Fruit fly (Drosophila melanogaster) whole organism, embryonic: ENCODE measurements around the gene PXo.

Experiments
- B-H2 ChIP-seq: fragments of 200-800 bp; sonication (Bioruptor generic); optimal IDR thresholded peaks from 2 replicates; lab custom pipeline; 2018; ENCODE audit warnings: missing biosample characterization, mild to moderate bottlenecking, missing genetic modification characterization
- Bdp1 ChIP-seq: fragments of 200-800 bp; sonication (Bioruptor generic); optimal IDR thresholded peaks from 3 replicates; lab custom pipeline; 2016; ENCODE audit warnings: missing biosample characterization, missing genetic modification characterization
- Blimp-1 ChIP-seq: fragments of 200-800 bp; sonication (Bioruptor generic); optimal IDR thresholded peaks from 3 replicates; lab custom pipeline; 2018; ENCODE audit warnings: missing biosample characterization, missing genetic modification characterization, mild to moderate bottlenecking, moderate library complexity, missing genetic modification reagents
- CG10431 ChIP-seq: fragments of 200-800 bp; sonication (Bioruptor generic); optimal IDR thresholded peaks from 3 replicates; lab custom pipeline; 2018; ENCODE audit warnings: missing biosample characterization, mild to moderate bottlenecking, missing genetic modification characterization
- CG11085 ChIP-seq: fragments of 200-800 bp; sonication (Bioruptor generic); IDR thresholded peaks from 2 replicates; pipeline ENCODE4 v1.3.6; 2022; ENCODE audit warnings: missing biosample characterization, missing genetic modification characterization
- CG13123 ChIP-seq: fragments of 200-800 bp; sonication (Bioruptor generic); optimal IDR thresholded peaks from 2 replicates; lab custom pipeline; 2016; ENCODE audit warnings: missing biosample characterization, missing genetic modification characterization
- CG13775 ChIP-seq: fragments of 200-800 bp; sonication (Bioruptor generic); optimal IDR thresholded peaks from 3 replicates; lab custom pipeline; 2017; ENCODE audit warnings: missing biosample characterization, mild to moderate bottlenecking, missing genetic modification characterization
- CG14014 ChIP-seq: fragments of 200-800 bp; sonication (Bioruptor generic); IDR thresholded peaks from 2 replicates; pipeline ENCODE4 v1.3.6; 2022; ENCODE audit warnings: missing biosample characterization, missing genetic modification characterization
- CG15601 ChIP-seq: fragments of 200-800 bp; sonication (Bioruptor generic); optimal IDR thresholded peaks from 3 replicates; lab custom pipeline; 2019; ENCODE audit warnings: missing biosample characterization, mild to moderate bottlenecking, missing genetic modification characterization, moderate library complexity
- CG16813 ChIP-seq: fragments of 200-800 bp; sonication (Bioruptor generic); IDR thresholded peaks from 3 replicates; pipeline ENCODE4 v1.3.6; 2022; ENCODE audit warnings: missing biosample characterization, missing genetic modification characterization; ENCODE audit not compliant: partially characterized antibody
- CG17912 ChIP-seq: fragments of 200-800 bp; sonication (Bioruptor generic); optimal IDR thresholded peaks from 2 replicates; lab custom pipeline; 2018; ENCODE audit warnings: missing biosample characterization, mild to moderate bottlenecking, missing genetic modification characterization
- CG31224 ChIP-seq: fragments of 200-800 bp; sonication (Bioruptor generic); IDR thresholded peaks from 2 replicates; pipeline ENCODE4 v1.3.6; 2022; ENCODE audit warnings: missing biosample characterization, missing genetic modification characterization
- CG31441 ChIP-seq: fragments of 200-800 bp; sonication (Bioruptor generic); IDR thresholded peaks from 2 replicates; pipeline ENCODE4 v1.3.6; 2022; ENCODE audit warnings: missing biosample characterization, missing genetic modification characterization
- CG34376 ChIP-seq: fragments of 200-800 bp; sonication (Bioruptor generic); optimal IDR thresholded peaks from 2 replicates; lab custom pipeline; 2018; ENCODE audit warnings: missing biosample characterization, mild to moderate bottlenecking, missing genetic modification characterization
- CG3847 ChIP-seq: fragments of 200-800 bp; sonication (Bioruptor generic); IDR thresholded peaks from 2 replicates; pipeline ENCODE4 v1.3.6; 2022; ENCODE audit warnings: missing biosample characterization, missing genetic modification characterization
- CG4854 ChIP-seq: fragments of 200-800 bp; sonication (Bioruptor generic); optimal IDR thresholded peaks from 2 replicates; lab custom pipeline; 2016; ENCODE audit warnings: missing biosample characterization, missing genetic modification characterization, inconsistent platforms
- CG6272 ChIP-seq: fragments of 200-800 bp; sonication (Bioruptor generic); IDR thresholded peaks from 2 replicates; pipeline ENCODE4 v1.3.6; 2022; ENCODE audit warnings: missing biosample characterization, missing genetic modification characterization
- CG8089 ChIP-seq: fragments of 200-800 bp; sonication (Bioruptor generic); optimal IDR thresholded peaks from 3 replicates; lab custom pipeline; 2016; ENCODE audit warnings: missing biosample characterization, missing genetic modification characterization
- Dip2 ChIP-seq: fragments of 200-800 bp; sonication (Bioruptor generic); IDR thresholded peaks from 2 replicates; pipeline ENCODE4 v1.3.6; 2022; ENCODE audit warnings: missing biosample characterization, missing genetic modification characterization
- Drgx ChIP-seq: fragments of 200-800 bp; sonication (Bioruptor generic); IDR thresholded peaks from 2 replicates; pipeline ENCODE4 v1.3.6; 2022; ENCODE audit warnings: missing biosample characterization, missing genetic modification characterization
- HLH4C ChIP-seq: fragments of 200-800 bp; sonication (Bioruptor generic); IDR thresholded peaks from 3 replicates; pipeline ENCODE4 v1.3.6; 2022; ENCODE audit warnings: missing biosample characterization, missing genetic modification characterization; ENCODE audit not compliant: partially characterized antibody
- Mes4 ChIP-seq: fragments of 200-800 bp; sonication (Bioruptor generic); optimal IDR thresholded peaks from 2 replicates; lab custom pipeline; 2016; ENCODE audit warnings: missing biosample characterization, missing genetic modification characterization
- Nf-YB ChIP-seq: fragments of 200-800 bp; sonication (Bioruptor generic); optimal IDR thresholded peaks from 3 replicates; lab custom pipeline; 2019; ENCODE audit warnings: missing biosample characterization, mild to moderate bottlenecking, missing genetic modification characterization, moderate library complexity
- Stat92E ChIP-seq, 3 experiments: fragments of >200 bp in 2 of 3; fragments of 200-800 bp in 1 of 3; sonication (Bioruptor generic) in 1 of 3; optimal IDR thresholded peaks; 2 replicates each; lab custom pipeline; 2017 to 2019; ENCODE audit warnings: missing biosample characterization in 3 of 3, missing genetic modification characterization in 3 of 3, mild to moderate bottlenecking in 1 of 3, moderate library complexity in 1 of 3
- Xbp1 ChIP-seq: fragments of 200-800 bp; sonication (Bioruptor generic); optimal IDR thresholded peaks from 3 replicates; lab custom pipeline; 2016; ENCODE audit warnings: missing biosample characterization, mild to moderate bottlenecking, missing genetic modification characterization
- bbx ChIP-seq: fragments of 200-800 bp; sonication (Bioruptor generic); IDR thresholded peaks from 2 replicates; pipeline ENCODE4 v1.3.6; 2022; ENCODE audit warnings: missing biosample characterization, missing genetic modification characterization; ENCODE audit not compliant: partially characterized antibody
- bowl ChIP-seq: fragments of 200-800 bp; sonication (Bioruptor generic); IDR thresholded peaks from 2 replicates; pipeline ENCODE4 v1.3.6; 2022; ENCODE audit warnings: missing biosample characterization, missing genetic modification characterization
- danr ChIP-seq: fragments of 200-800 bp; sonication (Bioruptor generic); IDR thresholded peaks from 2 replicates; pipeline ENCODE4 v1.3.6; 2022; ENCODE audit warnings: missing biosample characterization, missing genetic modification characterization
- disco-r ChIP-seq: fragments of 200-800 bp; sonication (Bioruptor generic); optimal IDR thresholded peaks from 2 replicates; lab custom pipeline; 2016; ENCODE audit warnings: missing biosample characterization, missing genetic modification characterization
- esg ChIP-seq: fragments of 200-800 bp; sonication (Bioruptor generic); conservative IDR thresholded peaks from 2 replicates; pipeline ENCODE4 v1.3.6; 2022; ENCODE audit warnings: missing biosample characterization, missing genetic modification characterization
- exex ChIP-seq: fragments of 200-800 bp; sonication (Bioruptor generic); optimal IDR thresholded peaks from 4 replicates; lab custom pipeline; 2018; ENCODE audit warnings: missing biosample characterization, mild to moderate bottlenecking, missing genetic modification characterization, moderate library complexity
- eyg ChIP-seq: fragments of 200-800 bp; sonication (Bioruptor generic); optimal IDR thresholded peaks from 3 replicates; lab custom pipeline; 2016; ENCODE audit warnings: missing biosample characterization, missing genetic modification characterization
- ftz-f1 ChIP-seq: fragments of 200-800 bp; sonication (Bioruptor generic); optimal IDR thresholded peaks from 2 replicates; lab custom pipeline; 2016; ENCODE audit warnings: missing biosample characterization, missing genetic modification characterization
- hbn ChIP-seq: fragments of 200-800 bp; sonication (Bioruptor generic); IDR thresholded peaks from 2 replicates; pipeline ENCODE4 v1.3.6; 2022; ENCODE audit warnings: missing biosample characterization, missing genetic modification characterization; ENCODE audit not compliant: partially characterized antibody
- hkb ChIP-seq, 2 experiments: fragments of 200-800 bp in 1 of 2; fragments of >200 bp in 1 of 2; sonication (Bioruptor generic) in 1 of 2; IDR thresholded peaks in 1 of 2; optimal IDR thresholded peaks in 1 of 2; 2 replicates each; pipeline versions ENCODE4 v1.3.6 to Lab custom; 2017 to 2022; ENCODE audit warnings: missing biosample characterization in 1 of 2, missing genetic modification characterization in 1 of 2
- hth ChIP-seq: fragments of >200 bp; optimal IDR thresholded peaks from 2 replicates; lab custom pipeline; 2017; ENCODE audit warnings: inconsistent platforms
- jing ChIP-seq: fragments of 200-800 bp; sonication (Bioruptor generic); optimal IDR thresholded peaks from 2 replicates; lab custom pipeline; 2018; ENCODE audit warnings: missing biosample characterization, mild to moderate bottlenecking, missing genetic modification characterization
- jumu ChIP-seq: fragments of 200-800 bp; sonication (Bioruptor generic); optimal IDR thresholded peaks from 3 replicates; lab custom pipeline; 2016; ENCODE audit warnings: missing biosample characterization, missing genetic modification characterization
- lola ChIP-seq, 3 experiments: fragments of >200 bp in 2 of 3; fragments of 200-800 bp in 1 of 3; sonication (Bioruptor generic) in 1 of 3; optimal IDR thresholded peaks; 2 replicates each; lab custom pipeline; 2017 to 2019; ENCODE audit warnings: missing biosample characterization in 3 of 3, missing genetic modification characterization in 3 of 3, mild to moderate bottlenecking in 1 of 3, moderate library complexity in 1 of 3
- lov ChIP-seq, 2 experiments: fragments of 200-800 bp in 1 of 2; fragments of >200 bp in 1 of 2; sonication (Bioruptor generic) in 1 of 2; IDR thresholded peaks in 1 of 2; optimal IDR thresholded peaks in 1 of 2; 2 replicates in 1 of 2; 3 replicates in 1 of 2; pipeline versions ENCODE4 v1.3.6 to Lab custom; 2017 to 2022; ENCODE audit warnings: missing biosample characterization in 1 of 2, missing genetic modification characterization in 1 of 2
- pfk ChIP-seq: fragments of 200-800 bp; sonication (Bioruptor generic); optimal IDR thresholded peaks from 2 replicates; lab custom pipeline; 2018; ENCODE audit warnings: missing biosample characterization, mild to moderate bottlenecking, missing genetic modification characterization, moderate library complexity
- pnt ChIP-seq: fragments of 200-800 bp; sonication (Bioruptor generic); optimal IDR thresholded peaks from 3 replicates; lab custom pipeline; 2016; ENCODE audit warnings: missing biosample characterization, missing genetic modification characterization
- sens-2 ChIP-seq: fragments of 200-800 bp; sonication (Bioruptor generic); IDR thresholded peaks from 2 replicates; pipeline ENCODE4 v1.3.6; 2022; ENCODE audit warnings: missing biosample characterization, missing genetic modification characterization
- so ChIP-seq: fragments of 200-800 bp; sonication (Bioruptor generic); IDR thresholded peaks from 3 replicates; pipeline ENCODE4 v1.3.6; 2022; ENCODE audit warnings: missing biosample characterization, missing genetic modification characterization
- tap ChIP-seq: fragments of 200-800 bp; optimal IDR thresholded peaks from 3 replicates; lab custom pipeline; 2019; ENCODE audit warnings: missing biosample characterization, mild to moderate bottlenecking, missing genetic modification characterization, moderate library complexity
- tin ChIP-seq: fragments of 200-800 bp; sonication (Bioruptor generic); optimal IDR thresholded peaks from 3 replicates; lab custom pipeline; 2016; ENCODE audit warnings: missing biosample characterization, missing genetic modification characterization
- twi ChIP-seq: fragments of 200-800 bp; optimal IDR thresholded peaks from 2 replicates; lab custom pipeline; 2019; ENCODE audit warnings: missing biosample characterization, mild to moderate bottlenecking, missing genetic modification characterization, moderate library complexity

Gene PXo

dm6 chr3L:5926015-5926988 lies 5.2 kb upstream of the PXo start (continued):
- peak; percentile 20 for TF ChIP-seq disco-r
- no peak for TF ChIP-seq HLH4C (GFP tag; lab: Robert Waterston, UW)
- no peak; the same call in 1 of the 2 replicates for TF ChIP-seq sens-2 (GFP tag; lab: Robert Waterston, UW)
- no peak for TF ChIP-seq Bdp1 (GFP tag; lab: Kevin White, UChicago)
- no peak for TF ChIP-seq Dip2 (GFP tag; lab: Robert Waterston, UW)
- no peak for TF ChIP-seq lov (optimal IDR thresholded peaks at IDR 0.05; lab: Kevin White, UChicago)
- no peak for TF ChIP-seq lov (GFP tag; IDR thresholded peaks at IDR 0.05; lab: Robert Waterston, UW)
- TF ChIP-seq esg (GFP tag; lab: Robert Waterston, UW) = peak; percentile 32; the same call in 1 of the 2 replicates
- TF ChIP-seq B-H2 (GFP tag; lab: Kevin White, UChicago) = no peak
- no peak for TF ChIP-seq pfk (GFP tag; lab: Kevin White, UChicago)
- no peak for TF ChIP-seq danr
- peak; percentile 10 for TF ChIP-seq pnt (GFP tag; lab: Kevin White, UChicago)
- peak in 1 of 3 experiments; percentile 21 for TF ChIP-seq lola (GFP tag; optimal IDR thresholded peaks at IDR 0.05; lab: Kevin White, UChicago)
- peak; percentile 6 for TF ChIP-seq tap
- no peak for TF ChIP-seq Stat92E (GFP tag; optimal IDR thresholded peaks at IDR 0.05; lab: Kevin White, UChicago)
- TF ChIP-seq bbx (GFP tag; lab: Robert Waterston, UW) = peak; percentile 24; the same call in 1 of the 2 replicates
- TF ChIP-seq CG13775 (GFP tag; lab: Kevin White, UChicago) = peak; percentile 46
- TF ChIP-seq CG34376 (GFP tag; lab: Kevin White, UChicago) = no peak
- no peak for TF ChIP-seq CG4854 (GFP tag; lab: Kevin White, UChicago)
- no peak for TF ChIP-seq ftz-f1 (GFP tag; lab: Kevin White, UChicago)
- TF ChIP-seq CG14014 (GFP tag; lab: Robert Waterston, UW) = peak; percentile 32; the same call in 1 of the 2 replicates
- no peak for TF ChIP-seq jumu (GFP tag; lab: Kevin White, UChicago)
- no peak for TF ChIP-seq CG11085 (GFP tag; lab: Robert Waterston, UW)
- TF ChIP-seq jing (GFP tag; lab: Kevin White, UChicago) = no peak
- no peak for TF ChIP-seq twi (tag; lab: Kevin White, UChicago)
- TF ChIP-seq exex = no peak
- peak; percentile 59 for TF ChIP-seq CG31441 (GFP tag; lab: Robert Waterston, UW)
- TF ChIP-seq Mes4 = peak; percentile 23
- TF ChIP-seq CG15601 (tag; lab: Kevin White, UChicago) = peak; percentile 38
- TF ChIP-seq CG6272 (GFP tag; lab: Robert Waterston, UW) = no peak
- TF ChIP-seq hbn (GFP tag; lab: Robert Waterston, UW) = no peak
- TF ChIP-seq eyg (GFP tag; lab: Kevin White, UChicago) = no peak
- no peak for TF ChIP-seq CG16813 (GFP tag; lab: Robert Waterston, UW)
- peak; percentile 98 for TF ChIP-seq Blimp-1
- no peak for TF ChIP-seq CG8089 (GFP tag; lab: Kevin White, UChicago)
- 0 out of 2 replicates have a peak, but pooled peaks have one; percentile 12 for TF ChIP-seq bowl (GFP tag; lab: Robert Waterston, UW)
- no peak for TF ChIP-seq hth (lab: Kevin White, UChicago)
- TF ChIP-seq tin (GFP tag; lab: Kevin White, UChicago) = no peak
- TF ChIP-seq Xbp1 (GFP tag; lab: Kevin White, UChicago) = peak; percentile 57
- no peak for TF ChIP-seq CG31224 (GFP tag; lab: Robert Waterston, UW)
- TF ChIP-seq CG3847 = peak; percentile 36; the same call in 1 of the 2 replicates
- no peak for TF ChIP-seq hkb (optimal IDR thresholded peaks at IDR 0.05; lab: Kevin White, UChicago)
- peak; percentile 63 for TF ChIP-seq hkb (GFP tag; IDR thresholded peaks at IDR 0.05; lab: Robert Waterston, UW)
- 0 out of 3 replicates have a peak, but pooled peaks have one; percentile 10 for TF ChIP-seq so
- TF ChIP-seq Nf-YB (GFP tag; lab: Kevin White, UChicago) = peak; percentile 17
- no peak for TF ChIP-seq CG17912
- TF ChIP-seq CG13123 (GFP tag; lab: Kevin White, UChicago) = no peak
- TF ChIP-seq Drgx (GFP tag; lab: Robert Waterston, UW) = no peak
- no peak for TF ChIP-seq CG10431 (GFP tag; lab: Kevin White, UChicago)
